Worm (Caenorhabditis elegans) whole organism, L3 larva: Measurements from ENCODE around the gene W07G4.2.

Experiments used
- ZK546.5 ChIP-seq: sonication (generic microtip); optimal IDR thresholded peaks from 2 replicates; lab custom pipeline; 2017; ENCODE audit warnings: missing biosample characterization, missing genetic modification characterization
- aly-2 ChIP-seq: fragments of 150-350 bp; optimal IDR thresholded peaks from 2 replicates; lab custom pipeline; 2014; ENCODE audit warnings: missing biosample characterization, missing genetic modification characterization
- ceh-16 ChIP-seq: sonication (generic microtip); optimal IDR thresholded peaks from 2 replicates; lab custom pipeline; 2017; ENCODE audit warnings: missing biosample characterization, missing genetic modification characterization
- ceh-28 ChIP-seq: fragments of 150-350 bp; optimal IDR thresholded peaks from 2 replicates; lab custom pipeline; 2014; ENCODE audit warnings: missing biosample characterization, missing genetic modification reagents, missing genetic modification characterization
- ceh-82 ChIP-seq: fragments of 150-350 bp; optimal IDR thresholded peaks from 2 replicates; lab custom pipeline; 2014; ENCODE audit warnings: missing biosample characterization, missing genetic modification characterization
- ceh-9 ChIP-seq: sonication (generic microtip); optimal IDR thresholded peaks from 2 replicates; lab custom pipeline; 2018; ENCODE audit warnings: missing biosample characterization, missing genetic modification characterization
- daf-12 ChIP-seq: fragments of 150-350 bp; optimal IDR thresholded peaks from 2 replicates; lab custom pipeline; 2014; ENCODE audit warnings: missing biosample characterization, missing genetic modification reagents, missing genetic modification characterization
- egl-27 ChIP-seq: sonication (generic microtip); optimal IDR thresholded peaks from 4 replicates; lab custom pipeline; 2017; ENCODE audit warnings: missing biosample characterization, missing genetic modification reagents, missing genetic modification characterization
- egl-5 ChIP-seq: fragments of 150-350 bp; optimal IDR thresholded peaks from 2 replicates; lab custom pipeline; 2017; ENCODE audit warnings: missing biosample characterization, missing genetic modification reagents, missing genetic modification characterization, inconsistent platforms
- elt-1 ChIP-seq: fragments of 150-350 bp; optimal IDR thresholded peaks from 2 replicates; lab custom pipeline; 2014; ENCODE audit warnings: missing biosample characterization, missing genetic modification characterization
- elt-2 ChIP-seq: sonication (generic microtip); optimal IDR thresholded peaks from 2 replicates; lab custom pipeline; 2016; ENCODE audit warnings: missing genetic modification reagents, mild to moderate bottlenecking, missing genetic modification characterization, missing compliant biosample characterization
- fkh-10 ChIP-seq: sonication (generic microtip); optimal IDR thresholded peaks from 2 replicates; lab custom pipeline; 2017; ENCODE audit warnings: missing biosample characterization, missing genetic modification reagents, missing genetic modification characterization
- lin-15B ChIP-seq: fragments of 150-350 bp; optimal IDR thresholded peaks from 2 replicates; lab custom pipeline; 2014; ENCODE audit warnings: missing biosample characterization, missing genetic modification characterization
- lin-39 ChIP-seq: fragments of 150-350 bp; optimal IDR thresholded peaks from 2 replicates; lab custom pipeline; 2018; ENCODE audit warnings: missing biosample characterization, missing genetic modification reagents, missing genetic modification characterization
- lsy-12 ChIP-seq: sonication (generic microtip); optimal IDR thresholded peaks from 2 replicates; lab custom pipeline; 2016; ENCODE audit warnings: mild to moderate bottlenecking, missing genetic modification characterization, missing compliant biosample characterization
- nfya-1 ChIP-seq: sonication (generic microtip); optimal IDR thresholded peaks from 2 replicates; lab custom pipeline; 2017; ENCODE audit warnings: missing genetic modification characterization, mild to moderate bottlenecking, missing compliant biosample characterization, antibody characterized with exemption, moderate library complexity; ENCODE audit not compliant: insufficient read depth
- nhr-11 ChIP-seq: fragments of 150-350 bp; optimal IDR thresholded peaks from 2 replicates; lab custom pipeline; 2014; ENCODE audit warnings: missing biosample characterization, missing genetic modification characterization
- nhr-12 ChIP-seq: fragments of 150-350 bp; optimal IDR thresholded peaks from 2 replicates; lab custom pipeline; 2014; ENCODE audit warnings: missing biosample characterization, missing genetic modification characterization
- nhr-23 ChIP-seq: fragments of 150-350 bp; optimal IDR thresholded peaks from 2 replicates; lab custom pipeline; 2014; ENCODE audit warnings: missing biosample characterization, missing genetic modification reagents, missing genetic modification characterization
- nhr-25 ChIP-seq: sonication (generic microtip); optimal IDR thresholded peaks from 2 replicates; lab custom pipeline; 2017; ENCODE audit warnings: missing biosample characterization, missing genetic modification characterization
- nhr-28 ChIP-seq: fragments of 150-350 bp; optimal IDR thresholded peaks from 2 replicates; lab custom pipeline; 2014; ENCODE audit warnings: missing biosample characterization, missing genetic modification characterization
- nhr-43 ChIP-seq: sonication (generic microtip); optimal IDR thresholded peaks from 2 replicates; lab custom pipeline; 2016; ENCODE audit warnings: mild to moderate bottlenecking, missing genetic modification characterization, missing compliant biosample characterization; ENCODE audit not compliant: poor library complexity, severe bottlenecking
- nhr-67 ChIP-seq: fragments of 150-350 bp; optimal IDR thresholded peaks from 2 replicates; lab custom pipeline; 2014; ENCODE audit warnings: missing biosample characterization, missing genetic modification characterization
- nhr-76 ChIP-seq: fragments of 150-350 bp; sonication (generic microtip); optimal IDR thresholded peaks from 5 replicates; lab custom pipeline; 2014; ENCODE audit warnings: missing biosample characterization, missing genetic modification characterization
- nhr-77 ChIP-seq: fragments of 150-350 bp; optimal IDR thresholded peaks from 2 replicates; lab custom pipeline; 2014; ENCODE audit warnings: missing biosample characterization, missing genetic modification characterization
- pha-4 ChIP-seq: fragments of 150-350 bp; optimal IDR thresholded peaks from 2 replicates; lab custom pipeline; 2014; ENCODE audit warnings: missing biosample characterization, missing genetic modification reagents, missing genetic modification characterization
- pqm-1 ChIP-seq: fragments of 150-350 bp; optimal IDR thresholded peaks from 2 replicates; lab custom pipeline; 2017; ENCODE audit warnings: missing biosample characterization, missing genetic modification characterization, inconsistent platforms
- sea-2 ChIP-seq: fragments of 150-350 bp; sonication (generic microtip); optimal IDR thresholded peaks from 4 replicates; lab custom pipeline; 2014; ENCODE audit warnings: missing biosample characterization, missing genetic modification reagents, missing genetic modification characterization
- snpc-4 ChIP-seq: fragments of 150-350 bp; optimal IDR thresholded peaks from 2 replicates; lab custom pipeline; 2014; ENCODE audit warnings: missing biosample characterization, missing genetic modification characterization
- unc-39 ChIP-seq: sonication (generic microtip); optimal IDR thresholded peaks from 4 replicates; lab custom pipeline; 2017; ENCODE audit warnings: missing biosample characterization, missing genetic modification characterization
- unc-62 ChIP-seq: fragments of 150-350 bp; sonication (generic microtip); optimal IDR thresholded peaks from 4 replicates; lab custom pipeline; 2014; ENCODE audit warnings: missing biosample characterization, missing genetic modification reagents, missing genetic modification characterization
- ztf-11 ChIP-seq: fragments of 150-350 bp; optimal IDR thresholded peaks from 2 replicates; lab custom pipeline; 2014; ENCODE audit warnings: missing biosample characterization, missing genetic modification characterization

Gene W07G4.2

DNA sequence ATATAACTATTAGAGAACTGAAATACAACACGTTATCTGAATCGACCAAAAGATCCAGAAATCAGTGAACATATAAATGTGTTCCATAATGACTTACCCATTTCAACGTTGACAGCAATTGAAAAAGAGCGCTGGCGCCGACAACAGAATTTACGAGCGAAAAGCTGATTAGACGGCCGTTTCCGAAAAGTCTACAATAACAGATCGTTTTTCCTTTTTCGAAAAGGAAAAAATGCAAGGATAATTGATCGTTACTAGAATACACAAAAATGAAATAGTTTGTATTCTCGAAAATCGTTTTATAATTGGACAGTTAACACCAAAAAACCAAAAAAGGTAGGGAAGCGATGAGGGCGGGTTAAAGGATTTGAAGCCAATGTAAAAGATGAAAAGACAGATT is 17.3 kb upstream of the W07G4.2 start, which contains the start of gene srr-1:
Gene srr-1, minus strand, starts transcription at position 101 of the 400 bp plus-strand sequence.
- TF ChIP-seq ZK546.5 (tag; lab: Kevin White, UChicago), result no peak
- TF ChIP-seq lin-39 (tag; lab: Kevin White, UChicago), result no peak
- no peak for TF ChIP-seq pha-4 (tag; lab: Kevin White, UChicago)
- no peak for TF ChIP-seq nhr-23 (tag; lab: Kevin White, UChicago)
- TF ChIP-seq egl-5 (tag; lab: Kevin White, UChicago), result no peak
- no peak for TF ChIP-seq ceh-16 (tag; lab: Kevin White, UChicago)
- TF ChIP-seq aly-2 (tag; lab: Kevin White, UChicago), result no peak
- no peak for TF ChIP-seq elt-1 (tag; lab: Kevin White, UChicago)
- no peak for TF ChIP-seq unc-62
- no peak for TF ChIP-seq nhr-76 (tag; lab: Kevin White, UChicago)
- no peak for TF ChIP-seq nhr-25 (tag; lab: Kevin White, UChicago)
- no peak for TF ChIP-seq nhr-28
- no peak for TF ChIP-seq fkh-10 (GFP tag; lab: Kevin White, UChicago)
- TF ChIP-seq pqm-1 (tag; lab: Kevin White, UChicago), result no peak

DNA sequence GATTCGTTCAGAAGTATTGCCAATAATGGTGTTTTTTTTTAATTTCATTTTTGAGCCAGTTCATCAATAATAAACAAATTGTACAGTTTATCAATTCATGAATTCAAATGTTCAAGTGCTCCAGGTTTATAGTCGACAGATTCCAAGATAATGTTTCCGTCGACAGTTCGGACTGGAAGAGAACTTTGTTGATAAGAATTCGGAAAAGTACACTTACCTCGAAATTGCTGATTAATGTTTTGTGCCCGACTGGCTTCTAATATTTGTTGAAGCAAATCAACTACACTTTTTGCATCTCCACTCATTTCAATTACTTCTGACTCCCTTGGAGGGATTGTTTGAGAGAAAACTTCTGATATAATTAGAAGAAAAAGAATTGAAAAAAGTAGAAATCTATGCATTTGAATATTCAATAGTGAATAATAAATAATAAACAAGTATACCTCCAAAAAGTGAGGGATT is 12.8 kb upstream of the W07G4.2 start, which contains the start of gene W07G4.8:
Gene W07G4.8, minus strand, starts transcription at position 412 of the 462 bp plus-strand sequence.
- no peak for TF ChIP-seq lsy-12 (tag; lab: Kevin White, UChicago)
- no peak for TF ChIP-seq egl-27 (tag; lab: Kevin White, UChicago)
- TF ChIP-seq sea-2 (GFP tag; lab: Kevin White, UChicago), result no peak
- TF ChIP-seq pqm-1 (tag; lab: Kevin White, UChicago), result peak; percentile 78
- no peak for TF ChIP-seq nhr-76 (tag; lab: Kevin White, UChicago)
- TF ChIP-seq nfya-1 (tag; lab: Kevin White, UChicago), result no peak
- TF ChIP-seq elt-2 (tag; lab: Kevin White, UChicago), result peak; percentile 80
- TF ChIP-seq nhr-67 (tag; lab: Kevin White, UChicago), result no peak
- TF ChIP-seq ceh-82 (tag; lab: Kevin White, UChicago), result no peak
- no peak for TF ChIP-seq nhr-43 (tag; lab: Kevin White, UChicago)
- no peak for TF ChIP-seq nhr-77 (tag; lab: Kevin White, UChicago)
- TF ChIP-seq elt-1 (tag; lab: Kevin White, UChicago), result no peak
- TF ChIP-seq daf-12 (tag; lab: Kevin White, UChicago), result no peak
- TF ChIP-seq nhr-23 (tag; lab: Kevin White, UChicago), result no peak
- TF ChIP-seq ztf-11 (tag; lab: Kevin White, UChicago), result no peak
- no peak for TF ChIP-seq lin-15B (tag; lab: Kevin White, UChicago)
- no peak for TF ChIP-seq unc-39 (tag; lab: Kevin White, UChicago)
- no peak for TF ChIP-seq unc-62
- TF ChIP-seq pha-4 (tag; lab: Kevin White, UChicago), result peak; percentile 41
- no peak for TF ChIP-seq ZK546.5 (tag; lab: Kevin White, UChicago)
- TF ChIP-seq nhr-12 (tag; lab: Kevin White, UChicago), result no peak
- TF ChIP-seq ceh-9 (tag; lab: Kevin White, UChicago), result no peak
- no peak for TF ChIP-seq nhr-11 (tag; lab: Kevin White, UChicago)
- no peak for TF ChIP-seq fkh-10 (GFP tag; lab: Kevin White, UChicago)
- TF ChIP-seq aly-2 (tag; lab: Kevin White, UChicago), result no peak
- no peak for TF ChIP-seq ceh-28 (tag; lab: Kevin White, UChicago)

DNA sequence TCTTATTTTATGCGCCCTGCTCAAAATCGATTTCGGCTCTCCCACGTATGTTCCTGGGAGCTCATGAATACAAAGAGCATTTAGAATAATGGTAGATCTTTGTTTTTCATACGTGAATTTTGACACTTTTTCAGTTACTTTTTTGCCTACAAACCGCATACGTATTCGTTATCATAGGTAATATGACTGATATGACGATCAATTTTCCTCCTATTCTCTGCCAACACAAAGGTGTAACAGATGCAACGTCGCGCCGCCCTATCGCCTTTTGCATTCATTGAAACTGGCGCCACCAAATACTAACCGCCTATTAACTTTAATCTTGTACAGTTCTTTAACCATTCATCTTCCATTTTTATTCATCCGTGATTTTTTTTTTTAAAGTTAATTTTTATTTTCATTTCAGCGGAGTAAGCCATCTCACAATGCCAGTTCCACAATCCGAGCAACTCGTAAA is 11.2 kb upstream of the W07G4.2 start, which contains the start of gene W07G4.5:
Gene W07G4.5, plus strand, starts transcription at position 407 of the 457 bp plus-strand sequence.
- peak; percentile 76 for TF ChIP-seq pqm-1 (tag; lab: Kevin White, UChicago)
- TF ChIP-seq elt-2 (tag; lab: Kevin White, UChicago), result peak; percentile 89
- TF ChIP-seq snpc-4 (tag; lab: Kevin White, UChicago), result no peak
